Worm (Caenorhabditis elegans): ENCODE data around the gene snu-13.

snu-13 gene

DNA sequence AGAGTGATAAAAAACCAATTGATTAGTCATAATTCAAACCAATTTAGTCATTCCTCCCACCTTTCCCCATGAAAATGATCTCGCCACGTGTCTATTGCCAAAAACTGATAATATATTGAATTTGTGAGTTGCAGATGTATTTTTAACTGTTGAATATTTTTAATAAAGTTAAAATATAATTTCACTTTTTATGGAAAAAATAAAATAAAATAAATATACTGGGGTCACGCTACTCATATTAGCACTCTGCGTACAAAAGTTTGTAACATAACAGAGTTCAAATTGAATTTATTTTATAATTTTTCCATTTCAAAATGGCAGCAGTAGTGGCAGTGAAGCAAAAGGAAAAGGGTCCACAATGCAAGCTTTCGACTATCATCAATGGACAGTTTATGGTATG is 40.3 kb downstream of the snu-13 start, which contains the start of gene C14A4.13:
C14A4.13 (plus strand) TSS at position 301 of the 400 bp plus-strand sequence.
- TF ChIP-seq pat-9 (tag; optimal IDR thresholded peaks at IDR 0.05), result no peak

ce11 chrII:10612743-10613142 is 45.7 kb downstream of the snu-13 start, which contains the start of gene C14A4.12:
Gene C14A4.12 (plus strand): TSS chrII:10613043.
- no peak for TF ChIP-seq odd-2 (tag; optimal IDR thresholded peaks at IDR 0.05)
- TF ChIP-seq tbx-2 (tag; optimal IDR thresholded peaks at IDR 0.05), result no peak
- TF ChIP-seq ttx-3 (tag; optimal IDR thresholded peaks at IDR 0.05), result no peak
- TF ChIP-seq eyg-1 (tag; optimal IDR thresholded peaks at IDR 0.05), result no peak
- no peak for TF ChIP-seq ceh-34 (tag; optimal IDR thresholded peaks at IDR 0.05)
- no peak for TF ChIP-seq ceh-30 (tag; optimal IDR thresholded peaks at IDR 0.05)

DNA sequence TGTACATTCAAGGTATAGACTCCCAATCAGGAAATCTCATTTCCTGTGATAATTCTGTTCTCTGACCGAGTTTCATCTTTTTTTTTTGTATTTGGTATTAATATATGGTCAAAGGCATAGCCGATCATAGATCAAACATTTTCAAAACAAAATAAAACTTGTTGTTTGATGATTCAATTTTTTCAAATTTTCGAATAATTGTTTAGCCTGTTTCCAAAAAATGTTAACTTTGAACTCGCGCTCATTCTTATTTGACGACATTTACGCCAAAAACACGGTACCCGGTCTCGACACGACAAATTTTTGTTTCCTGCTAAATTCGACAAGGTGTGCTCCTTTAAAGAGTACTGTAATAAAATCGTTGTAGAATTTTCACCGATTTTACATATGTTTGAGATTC is 49.6 kb downstream of the snu-13 start:
- TF ChIP-seq nhr-232 (tag; optimal IDR thresholded peaks at IDR 0.05) (no peak), unc-3 (GFP tag; conservative IDR thresholded peaks at IDR 0.05) (no peak), unc-3 (tag; optimal IDR thresholded peaks at IDR 0.05) (no peak), hlh-13 (GFP tag; optimal IDR thresholded peaks at IDR 0.05) (no peak), ceh-34 (tag; optimal IDR thresholded peaks at IDR 0.05) (no peak), ceh-9 (tag; optimal IDR thresholded peaks at IDR 0.05) (no peak), ceh-6 (GFP tag; optimal IDR thresholded peaks at IDR 0.05) (no peak), ceh-24 (tag; optimal IDR thresholded peaks at IDR 0.05) (no peak), pha-2 (tag; optimal IDR thresholded peaks at IDR 0.05) (no peak), tbx-2 (tag; optimal IDR thresholded peaks at IDR 0.05) (no peak), F13H6.1 (tag; optimal IDR thresholded peaks at IDR 0.05) (no peak), ceh-19 (GFP tag; optimal IDR thresholded peaks at IDR 0.05) (no peak)
